Worm (Caenorhabditis elegans) whole organism, L2 larva: ENCODE measurements around the gene Y69A2AR.12.

Experiments used
- F13H6.1 ChIP-seq: sonication (generic microtip); optimal IDR thresholded peaks from 2 replicates; lab custom pipeline; 2016; ENCODE audit warnings: missing genetic modification characterization, missing compliant biosample characterization
- crh-2 ChIP-seq: sonication (generic microtip); optimal IDR thresholded peaks from 2 replicates; lab custom pipeline; 2017; ENCODE audit warnings: missing biosample characterization, missing genetic modification characterization
- fos-1 ChIP-seq: fragments of 150-350 bp; optimal IDR thresholded peaks from 2 replicates; lab custom pipeline; 2014; ENCODE audit warnings: missing biosample characterization, missing genetic modification characterization
- gmeb-1 ChIP-seq: fragments of 150-350 bp; optimal IDR thresholded peaks from 2 replicates; lab custom pipeline; 2014; ENCODE audit warnings: missing biosample characterization, missing genetic modification characterization
- mab-5 ChIP-seq: fragments of 150-350 bp; optimal IDR thresholded peaks from 2 replicates; lab custom pipeline; 2014; ENCODE audit warnings: missing biosample characterization, missing genetic modification characterization
- mdl-1 ChIP-seq, 2 experiments: fragments of 150-350 bp in 1 of 2; sonication (generic microtip) in 1 of 2; optimal IDR thresholded peaks; 2 replicates each; lab custom pipeline; 2017; ENCODE audit warnings: missing biosample characterization in 2 of 2, missing genetic modification characterization in 2 of 2
- ztf-11 ChIP-seq: sonication (generic microtip); optimal IDR thresholded peaks from 2 replicates; lab custom pipeline; 2017; ENCODE audit warnings: missing biosample characterization, missing genetic modification characterization

The Y69A2AR.12 gene

ce11 chrIV:2618611-2619010, 50.2 kb downstream of the Y69A2AR.12 start, which contains the start of gene smf-3:
Gene smf-3 (plus strand): TSS chrIV:2618869.
- no peak for TF ChIP-seq mab-5
- no peak for TF ChIP-seq mdl-1 (tag; optimal IDR thresholded peaks at IDR 0.05; lab: Kevin White, UChicago)
- peak; percentile 85 for TF ChIP-seq fos-1 (tag; lab: Kevin White, UChicago)
- TF ChIP-seq gmeb-1 (tag; lab: Kevin White, UChicago), result peak; percentile 15
- TF ChIP-seq F13H6.1 (tag; lab: Kevin White, UChicago), result peak; percentile 26
- no peak for TF ChIP-seq ztf-11 (tag; lab: Kevin White, UChicago)
- peak; percentile 53 for TF ChIP-seq crh-2
